Worm (Caenorhabditis elegans): ENCODE results near the gene Y45G5AM.3.

ce11 chrV:4131471-4131939 lies 32.8 kb upstream of the Y45G5AM.3 start, which contains the start of gene nhr-57:
- TF ChIP-seq unc-62 (GFP tag; optimal IDR thresholded peaks at IDR 0.05) = no peak
- no peak for TF ChIP-seq nhr-12 (tag; optimal IDR thresholded peaks at IDR 0.05)
